Worm (Caenorhabditis elegans) whole organism, mixed stage, embryonic: ENCODE measurements around the gene larp-1.

Experiments used
- M03D4.4 ChIP-seq: sonication (generic microtip); optimal IDR thresholded peaks from 2 replicates; lab custom pipeline; 2017; ENCODE audit warnings: mild to moderate bottlenecking, missing genetic modification characterization, missing compliant biosample characterization
- bed-3 ChIP-seq: fragments of 200-800 bp; sonication (Bioruptor generic); optimal IDR thresholded peaks from 3 replicates; lab custom pipeline; 2018; ENCODE audit warnings: mild to moderate bottlenecking, missing genetic modification characterization, moderate library complexity, missing compliant biosample characterization
- blmp-1 ChIP-seq: fragments of 150-350 bp; optimal IDR thresholded peaks from 2 replicates; lab custom pipeline; 2014; ENCODE audit warnings: missing biosample characterization, missing genetic modification characterization
- ceh-39 ChIP-seq: fragments of 150-350 bp; optimal IDR thresholded peaks from 2 replicates; lab custom pipeline; 2014; ENCODE audit warnings: missing biosample characterization, missing genetic modification characterization
- ceh-43 ChIP-seq: fragments of 200-800 bp; sonication (Bioruptor generic); optimal IDR thresholded peaks from 2 replicates; lab custom pipeline; 2018; ENCODE audit warnings: mild to moderate bottlenecking, missing genetic modification characterization, moderate library complexity, missing compliant biosample characterization
- ceh-83 ChIP-seq: fragments of 200-800 bp; sonication (Bioruptor generic); optimal IDR thresholded peaks from 2 replicates; lab custom pipeline; 2018; ENCODE audit warnings: mild to moderate bottlenecking, missing genetic modification characterization, missing compliant biosample characterization
- ces-1 ChIP-seq: fragments of 150-350 bp; optimal IDR thresholded peaks from 2 replicates; lab custom pipeline; 2014; ENCODE audit warnings: missing biosample characterization, missing genetic modification reagents, missing genetic modification characterization
- cnd-1 ChIP-seq: fragments of 200-800 bp; sonication (Bioruptor generic); optimal IDR thresholded peaks from 2 replicates; lab custom pipeline; 2018; ENCODE audit warnings: mild to moderate bottlenecking, missing genetic modification characterization, missing compliant biosample characterization
- drap-1 ChIP-seq: fragments of 200-800 bp; sonication (Bioruptor generic); optimal IDR thresholded peaks from 3 replicates; lab custom pipeline; 2018; ENCODE audit warnings: mild to moderate bottlenecking, missing genetic modification characterization, missing compliant biosample characterization
- elt-1 ChIP-seq: sonication (generic microtip); optimal IDR thresholded peaks from 2 replicates; lab custom pipeline; 2017; ENCODE audit warnings: missing genetic modification characterization, mild to moderate bottlenecking, missing compliant biosample characterization, antibody characterized with exemption, moderate library complexity, borderline replicate concordance; ENCODE audit not compliant: insufficient read depth
- elt-3 ChIP-seq: fragments of 150-350 bp; optimal IDR thresholded peaks from 2 replicates; lab custom pipeline; 2014; ENCODE audit warnings: missing biosample characterization, missing genetic modification characterization
- flh-1 ChIP-seq: fragments of 200-800 bp; sonication (Bioruptor generic); optimal IDR thresholded peaks from 2 replicates; lab custom pipeline; 2018; ENCODE audit warnings: mild to moderate bottlenecking, missing genetic modification characterization, moderate library complexity, missing compliant biosample characterization
- ham-2 ChIP-seq: fragments of 200-800 bp; sonication (Bioruptor generic); optimal IDR thresholded peaks from 2 replicates; lab custom pipeline; 2018; ENCODE audit warnings: mild to moderate bottlenecking, missing genetic modification characterization, missing compliant biosample characterization
- hlh-1 ChIP-seq: fragments of 150-350 bp; optimal IDR thresholded peaks from 2 replicates; lab custom pipeline; 2014; ENCODE audit warnings: missing biosample characterization, missing genetic modification reagents, missing genetic modification characterization
- lin-13 ChIP-seq: fragments of 150-350 bp; optimal IDR thresholded peaks from 2 replicates; lab custom pipeline; 2014; ENCODE audit warnings: missing biosample characterization, missing genetic modification characterization
- lin-32 ChIP-seq: fragments of 200-800 bp; sonication (Bioruptor generic); optimal IDR thresholded peaks from 2 replicates; lab custom pipeline; 2018; ENCODE audit warnings: mild to moderate bottlenecking, missing genetic modification characterization, missing compliant biosample characterization
- lsy-2 ChIP-seq: fragments of 150-350 bp; optimal IDR thresholded peaks from 2 replicates; lab custom pipeline; 2014; ENCODE audit warnings: missing biosample characterization, missing genetic modification characterization
- mab-5 ChIP-seq: fragments of 150-350 bp; optimal IDR thresholded peaks from 2 replicates; lab custom pipeline; 2014; ENCODE audit warnings: missing biosample characterization, missing genetic modification characterization
- mep-1 ChIP-seq: fragments of 150-350 bp; optimal IDR thresholded peaks from 2 replicates; lab custom pipeline; 2017; ENCODE audit warnings: missing biosample characterization, missing genetic modification reagents, missing genetic modification characterization, inconsistent platforms
- mls-2 ChIP-seq: sonication (generic microtip); optimal IDR thresholded peaks from 2 replicates; lab custom pipeline; 2016; ENCODE audit warnings: mild to moderate bottlenecking, missing genetic modification characterization, moderate library complexity, missing compliant biosample characterization
- nhr-12 ChIP-seq: fragments of 150-350 bp; optimal IDR thresholded peaks from 2 replicates; lab custom pipeline; 2014; ENCODE audit warnings: missing biosample characterization, missing genetic modification characterization
- nhr-2 ChIP-seq: fragments of 150-350 bp; optimal IDR thresholded peaks from 2 replicates; lab custom pipeline; 2014; ENCODE audit warnings: missing biosample characterization, missing genetic modification characterization
- nhr-237 ChIP-seq: fragments of 150-350 bp; optimal IDR thresholded peaks from 2 replicates; lab custom pipeline; 2014; ENCODE audit warnings: missing biosample characterization, missing genetic modification characterization
- nhr-28 ChIP-seq: fragments of 150-350 bp; optimal IDR thresholded peaks from 2 replicates; lab custom pipeline; 2014; ENCODE audit warnings: missing biosample characterization, missing genetic modification characterization
- nhr-76 ChIP-seq: sonication (generic microtip); optimal IDR thresholded peaks from 2 replicates; lab custom pipeline; 2017; ENCODE audit warnings: missing biosample characterization, missing genetic modification characterization
- pha-4 ChIP-seq: fragments of 150-350 bp; optimal IDR thresholded peaks from 2 replicates; lab custom pipeline; 2018; ENCODE audit warnings: missing biosample characterization, missing genetic modification reagents, missing genetic modification characterization
- snpc-4 ChIP-seq: fragments of 150-350 bp; optimal IDR thresholded peaks from 2 replicates; lab custom pipeline; 2014; ENCODE audit warnings: missing biosample characterization, missing genetic modification characterization
- sptf-1 ChIP-seq: sonication (generic microtip); optimal IDR thresholded peaks from 2 replicates; lab custom pipeline; 2017; ENCODE audit warnings: mild to moderate bottlenecking, missing genetic modification characterization, moderate library complexity, missing compliant biosample characterization
- tbx-8 ChIP-seq: fragments of 200-800 bp; sonication (Bioruptor generic); optimal IDR thresholded peaks from 2 replicates; lab custom pipeline; 2018; ENCODE audit warnings: mild to moderate bottlenecking, missing genetic modification characterization, moderate library complexity, missing compliant biosample characterization
- unc-120 ChIP-seq: sonication (generic microtip); optimal IDR thresholded peaks from 2 replicates; lab custom pipeline; 2017; ENCODE audit warnings: missing genetic modification characterization, missing compliant biosample characterization; ENCODE audit not compliant: poor library complexity, severe bottlenecking
- unc-39 ChIP-seq: fragments of 150-350 bp; optimal IDR thresholded peaks from 2 replicates; lab custom pipeline; 2014; ENCODE audit warnings: missing biosample characterization, missing genetic modification characterization
- unc-62 ChIP-seq: fragments of 150-350 bp; optimal IDR thresholded peaks from 2 replicates; lab custom pipeline; 2014; ENCODE audit warnings: missing biosample characterization, missing genetic modification reagents, missing genetic modification characterization
- zip-8 ChIP-seq: fragments of 150-350 bp; optimal IDR thresholded peaks from 2 replicates; lab custom pipeline; 2014; ENCODE audit warnings: missing biosample characterization, missing genetic modification characterization
- ztf-11 ChIP-seq: fragments of 150-350 bp; optimal IDR thresholded peaks from 2 replicates; lab custom pipeline; 2014; ENCODE audit warnings: missing biosample characterization, missing genetic modification characterization

Gene larp-1

DNA sequence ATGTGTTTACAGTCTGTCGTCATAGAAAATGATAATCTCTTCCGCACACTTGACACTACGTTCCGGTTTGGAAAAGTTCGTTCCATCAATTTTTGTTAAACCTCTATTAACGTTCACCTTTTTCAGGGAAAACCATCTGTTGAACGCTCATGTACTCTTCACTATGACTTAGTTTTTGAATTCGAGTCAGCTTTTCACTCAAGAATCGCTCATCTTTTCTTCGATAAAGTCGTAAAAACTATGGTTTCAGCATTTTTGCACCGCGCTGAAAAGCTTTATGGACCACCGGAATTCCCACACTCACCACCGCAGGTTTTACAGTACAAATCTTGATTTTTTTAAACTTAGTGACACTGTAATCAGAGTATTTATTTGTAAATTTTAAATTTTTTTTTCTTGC lies 6.2 kb upstream of the larp-1 start:
- TF ChIP-seq elt-3 (tag; lab: Kevin White, UChicago): no peak
- TF ChIP-seq zip-8 (tag; lab: Kevin White, UChicago): no peak
- TF ChIP-seq hlh-1 (tag; lab: Kevin White, UChicago): no peak
- TF ChIP-seq ztf-11 (tag; lab: Kevin White, UChicago): no peak

DNA sequence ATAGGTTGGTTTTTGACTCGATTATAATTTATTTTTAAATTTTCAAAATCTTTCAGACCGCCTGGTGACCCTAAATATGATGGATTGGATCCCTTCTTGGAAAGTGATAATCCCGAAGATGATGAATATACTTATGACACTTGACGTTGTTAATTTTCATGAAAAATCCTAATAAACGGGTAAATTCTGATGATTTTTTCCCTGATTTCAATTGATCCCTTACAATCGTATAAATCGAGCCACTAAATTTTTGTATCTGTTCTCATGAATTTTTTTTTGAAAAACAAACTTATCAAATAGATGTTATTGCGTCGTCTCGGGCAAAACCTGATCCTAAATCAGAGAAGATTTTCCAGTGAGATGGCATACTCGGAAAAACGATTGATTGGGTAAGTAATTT lies 5.5 kb upstream of the larp-1 start, which contains the start of gene R144.13:
R144.13 (plus strand) TSS at position 301 of the 400 bp plus-strand sequence.
- no peak for TF ChIP-seq lin-32 (GFP tag; lab: Kevin White, UChicago)
- no peak for TF ChIP-seq ztf-11 (tag; lab: Kevin White, UChicago)
- TF ChIP-seq hlh-1 (tag; lab: Kevin White, UChicago): no peak
- no peak for TF ChIP-seq unc-39 (tag; lab: Kevin White, UChicago)
- TF ChIP-seq mab-5 (tag; lab: Kevin White, UChicago): no peak
- TF ChIP-seq drap-1 (GFP tag; lab: Kevin White, UChicago): no peak
- TF ChIP-seq zip-8 (tag; lab: Kevin White, UChicago): no peak
- no peak for TF ChIP-seq bed-3 (GFP tag; lab: Kevin White, UChicago)
- TF ChIP-seq flh-1 (GFP tag; lab: Kevin White, UChicago): no peak
- TF ChIP-seq mls-2: no peak
- no peak for TF ChIP-seq ham-2 (GFP tag; lab: Kevin White, UChicago)
- no peak for TF ChIP-seq nhr-28
- TF ChIP-seq sptf-1 (tag; lab: Kevin White, UChicago): no peak
- TF ChIP-seq nhr-237: no peak
- no peak for TF ChIP-seq ceh-83 (GFP tag; lab: Kevin White, UChicago)
- TF ChIP-seq nhr-12 (tag; lab: Kevin White, UChicago): no peak
- no peak for TF ChIP-seq cnd-1
- no peak for TF ChIP-seq mep-1 (tag; lab: Kevin White, UChicago)
- TF ChIP-seq nhr-2 (tag; lab: Kevin White, UChicago): no peak
- TF ChIP-seq elt-1 (tag; lab: Kevin White, UChicago): no peak
- TF ChIP-seq, all 35 proteins: peak for 0

DNA sequence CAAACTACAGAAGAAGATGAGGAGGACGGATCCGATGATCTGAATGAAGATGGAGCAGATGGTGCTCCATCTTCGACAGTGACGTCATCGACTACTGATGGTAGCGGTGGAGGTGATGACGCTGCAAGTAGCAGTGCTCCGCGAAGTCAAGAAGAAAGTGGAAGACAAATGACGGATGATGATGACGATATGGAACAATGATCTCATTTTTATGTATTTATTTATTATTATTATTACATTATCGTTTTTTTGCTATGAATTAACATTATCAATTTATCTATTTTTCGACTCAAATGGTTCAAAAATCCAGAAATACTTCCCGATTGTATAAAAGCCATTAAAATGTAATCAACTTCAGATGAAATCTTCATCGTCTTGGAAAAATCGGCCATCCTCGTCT lies 4.2 kb upstream of the larp-1 start, which contains the start of gene R144.3:
R144.3 (plus strand) TSS at position 301 of the 400 bp plus-strand sequence.
- TF ChIP-seq nhr-28: no peak
- TF ChIP-seq unc-39 (tag; lab: Kevin White, UChicago): no peak
- no peak for TF ChIP-seq hlh-1 (tag; lab: Kevin White, UChicago)
- TF ChIP-seq mab-5 (tag; lab: Kevin White, UChicago): no peak
- no peak for TF ChIP-seq nhr-12 (tag; lab: Kevin White, UChicago)
- TF ChIP-seq lin-32 (GFP tag; lab: Kevin White, UChicago): no peak
- no peak for TF ChIP-seq unc-62
- no peak for TF ChIP-seq elt-1 (tag; lab: Kevin White, UChicago)

DNA sequence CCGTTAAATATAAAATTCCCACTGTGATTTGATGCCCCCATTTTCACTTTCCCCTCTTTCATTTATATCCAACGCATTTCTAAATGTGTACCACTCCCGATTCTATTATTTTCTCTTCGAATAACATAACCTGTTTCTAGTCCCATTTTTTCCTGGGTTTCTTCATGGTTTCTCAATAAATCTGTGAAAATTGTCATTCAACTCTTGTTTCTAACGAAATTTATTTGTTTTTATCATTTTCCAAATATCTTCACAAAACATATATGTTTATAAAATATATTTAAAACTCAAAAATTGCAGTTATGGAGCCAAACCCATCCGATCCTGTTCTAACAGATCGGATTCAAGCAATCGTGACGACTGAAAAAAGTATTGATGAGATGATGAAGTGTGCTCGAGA lies 3.5 kb upstream of the larp-1 start, which contains the start of gene mdt-11:
mdt-11 (plus strand) TSS at position 301 of the 400 bp plus-strand sequence.
- TF ChIP-seq nhr-12 (tag; lab: Kevin White, UChicago): no peak
- TF ChIP-seq nhr-237: no peak
- no peak for TF ChIP-seq mep-1 (tag; lab: Kevin White, UChicago)
- TF ChIP-seq snpc-4 (tag; lab: Kevin White, UChicago): no peak
- no peak for TF ChIP-seq hlh-1 (tag; lab: Kevin White, UChicago)
- TF ChIP-seq M03D4.4 (tag; lab: Kevin White, UChicago): no peak
- no peak for TF ChIP-seq flh-1 (GFP tag; lab: Kevin White, UChicago)
- TF ChIP-seq lsy-2 (tag; lab: Kevin White, UChicago): no peak
- TF ChIP-seq nhr-76 (tag; lab: Kevin White, UChicago): no peak
- TF ChIP-seq lin-13 (tag; lab: Kevin White, UChicago): no peak
- no peak for TF ChIP-seq cnd-1
- no peak for TF ChIP-seq unc-120 (tag; lab: Kevin White, UChicago)

DNA sequence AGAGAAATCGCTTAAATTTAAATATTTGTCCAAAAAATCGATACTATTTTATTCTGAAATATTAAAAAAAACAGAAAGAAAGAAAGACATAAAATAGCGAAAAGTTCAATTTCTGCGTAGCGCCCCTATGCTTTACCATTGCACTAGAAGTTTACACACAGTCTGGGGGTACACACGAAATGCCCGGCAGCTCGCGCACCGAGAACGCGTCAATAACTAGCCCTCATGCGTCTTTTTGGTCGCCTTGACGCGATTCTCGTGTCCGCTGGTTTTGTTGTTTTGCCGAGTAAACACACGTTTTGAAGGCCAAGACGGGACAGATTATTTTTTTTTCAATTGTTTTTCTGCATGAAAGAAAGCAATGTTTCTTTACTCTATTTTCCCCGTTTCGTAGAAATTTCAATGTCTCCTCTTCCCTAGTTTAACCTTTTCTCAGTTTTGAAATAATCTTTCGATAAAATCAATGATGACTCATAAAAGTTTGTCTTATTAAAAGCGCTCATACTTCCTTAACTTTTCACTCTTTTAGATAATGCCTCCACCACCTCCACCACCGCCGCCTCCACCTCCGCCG lies 753 bp upstream of the larp-1 start, which contains the start of gene wip-1:
wip-1 (plus strand) TSS at position 524 of the 574 bp plus-strand sequence.
- peak; percentile 4 for TF ChIP-seq tbx-8 (GFP tag; lab: Kevin White, UChicago)
- TF ChIP-seq nhr-76 (tag; lab: Kevin White, UChicago): peak; percentile 17
- TF ChIP-seq M03D4.4 (tag; lab: Kevin White, UChicago): peak; percentile 84
- no peak for TF ChIP-seq nhr-2 (tag; lab: Kevin White, UChicago)
- TF ChIP-seq unc-120 (tag; lab: Kevin White, UChicago): peak; percentile 75
- TF ChIP-seq zip-8 (tag; lab: Kevin White, UChicago): no peak
- TF ChIP-seq sptf-1 (tag; lab: Kevin White, UChicago): peak; percentile 93
- TF ChIP-seq bed-3 (GFP tag; lab: Kevin White, UChicago): no peak
- peak; percentile 51 for TF ChIP-seq ces-1 (GFP tag; lab: Kevin White, UChicago)
- TF ChIP-seq lin-13 (tag; lab: Kevin White, UChicago): peak; percentile 99
- peak; percentile 54 for TF ChIP-seq hlh-1 (tag; lab: Kevin White, UChicago)
- peak; percentile 64 for TF ChIP-seq ceh-39
- peak; percentile 38 for TF ChIP-seq mab-5 (tag; lab: Kevin White, UChicago)
- peak; percentile 98 for TF ChIP-seq pha-4 (tag; lab: Kevin White, UChicago)
- TF ChIP-seq elt-3 (tag; lab: Kevin White, UChicago): peak; percentile 32
- TF ChIP-seq mls-2: peak; percentile 87
- TF ChIP-seq ceh-83 (GFP tag; lab: Kevin White, UChicago): peak; percentile 69
- TF ChIP-seq snpc-4 (tag; lab: Kevin White, UChicago): no peak
- TF ChIP-seq unc-39 (tag; lab: Kevin White, UChicago): peak; percentile 61
- peak; percentile 77 for TF ChIP-seq cnd-1
- peak; percentile 47 for TF ChIP-seq unc-62
- TF ChIP-seq lin-32 (GFP tag; lab: Kevin White, UChicago): peak; percentile 32
- peak; percentile 67 for TF ChIP-seq nhr-12 (tag; lab: Kevin White, UChicago)
- TF ChIP-seq ham-2 (GFP tag; lab: Kevin White, UChicago): peak; percentile 93
- peak; percentile 88 for TF ChIP-seq ztf-11 (tag; lab: Kevin White, UChicago)
- peak; percentile 88 for TF ChIP-seq drap-1 (GFP tag; lab: Kevin White, UChicago)
- TF ChIP-seq blmp-1: peak; percentile 25
- TF ChIP-seq ceh-43: peak; percentile 61
- peak; percentile 90 for TF ChIP-seq lsy-2 (tag; lab: Kevin White, UChicago)
- peak; percentile 49 for TF ChIP-seq nhr-28
- TF ChIP-seq elt-1 (tag; lab: Kevin White, UChicago): peak; percentile 63
